Fruit fly (Drosophila melanogaster): Measurements from ENCODE around the gene Herc4.
A peak's percentile ranks its signal among the peaks of the same experiment; 100 is the strongest.

DNA sequence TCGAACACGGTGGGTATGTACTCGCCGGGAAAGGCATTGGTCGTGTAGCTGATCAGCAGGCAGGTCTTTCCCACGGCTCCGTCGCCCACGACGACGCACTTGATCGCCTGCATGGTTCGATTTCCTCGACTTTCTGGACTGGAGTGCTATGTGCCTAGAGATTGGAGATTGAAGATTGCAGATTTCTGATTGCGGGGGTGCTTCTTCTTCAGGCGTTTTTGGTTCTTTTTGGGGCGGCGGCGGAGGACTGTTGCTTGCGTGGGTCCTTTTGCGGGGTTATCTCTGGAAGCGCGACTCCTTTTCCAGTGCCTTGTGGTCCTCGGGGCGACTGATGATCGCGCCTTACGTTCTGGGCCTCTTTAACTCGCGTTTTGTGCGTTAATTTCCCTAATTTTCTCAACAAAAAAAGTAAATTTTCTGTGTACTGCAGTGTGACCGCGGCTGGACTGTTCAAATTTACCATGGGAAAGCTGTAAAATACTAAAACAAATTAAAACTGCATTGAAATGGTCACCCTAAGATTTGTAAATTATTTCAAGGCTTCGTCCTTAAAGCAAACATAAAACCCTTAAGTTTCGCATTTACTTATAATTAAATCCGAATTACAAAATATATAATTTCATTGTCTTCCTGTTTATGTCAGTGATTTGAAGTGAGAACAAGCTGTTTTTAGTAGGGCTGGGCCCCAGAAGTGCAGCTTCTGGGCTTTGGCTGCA lies 11.1 kb upstream of the Herc4 start, which contains the start of the genes Rac1 and Acat2:
- no peak for TF ChIP-seq lz (GFP tag; optimal IDR thresholded peaks at IDR 0.05)
- TF ChIP-seq CG10631 (GFP tag; optimal IDR thresholded peaks at IDR 0.05): no peak
- TF ChIP-seq CG16779 (tag; optimal IDR thresholded peaks at IDR 0.05): no peak
- TF ChIP-seq CG6276 (GFP tag; optimal IDR thresholded peaks at IDR 0.05): no peak
- no peak for TF ChIP-seq Sox102F (GFP tag; optimal IDR thresholded peaks at IDR 0.05)
- TF ChIP-seq CG31627 (GFP tag; optimal IDR thresholded peaks at IDR 0.05): peak; percentile 1
- no peak for TF ChIP-seq Sox15 (GFP tag; optimal IDR thresholded peaks at IDR 0.05)
- TF ChIP-seq fkh (GFP tag; optimal IDR thresholded peaks at IDR 0.05): peak; percentile 56
- no peak for TF ChIP-seq CG3032 (tag; optimal IDR thresholded peaks at IDR 0.05)
- TF ChIP-seq fd59A (GFP tag; optimal IDR thresholded peaks at IDR 0.05): no peak
- no peak for TF ChIP-seq Ets96B (tag; optimal IDR thresholded peaks at IDR 0.05)
- TF ChIP-seq OdsH (GFP tag; optimal IDR thresholded peaks at IDR 0.05): no peak
- TF ChIP-seq dsx (GFP tag; optimal IDR thresholded peaks at IDR 0.05; ENCODE audit: poor library complexity, severe bottlenecking): no peak
- TF ChIP-seq CG7368 (GFP tag; optimal IDR thresholded peaks at IDR 0.05): no peak
